Fruit fly (Drosophila melanogaster) whole organism, wandering third instar larva: ENCODE results near the gene CG4842.

ENCODE experiments used
- OdsH ChIP-seq: fragments of 200-800 bp; sonication (Bioruptor generic); optimal IDR thresholded peaks from 2 replicates; lab custom pipeline; 2016; ENCODE audit warnings: missing biosample characterization, mild to moderate bottlenecking, missing genetic modification characterization
- h ChIP-seq: fragments of 200-800 bp; sonication (Bioruptor generic); optimal IDR thresholded peaks from 3 replicates; lab custom pipeline; 2016; ENCODE audit warnings: missing biosample characterization, mild to moderate bottlenecking, missing genetic modification characterization

DNA sequence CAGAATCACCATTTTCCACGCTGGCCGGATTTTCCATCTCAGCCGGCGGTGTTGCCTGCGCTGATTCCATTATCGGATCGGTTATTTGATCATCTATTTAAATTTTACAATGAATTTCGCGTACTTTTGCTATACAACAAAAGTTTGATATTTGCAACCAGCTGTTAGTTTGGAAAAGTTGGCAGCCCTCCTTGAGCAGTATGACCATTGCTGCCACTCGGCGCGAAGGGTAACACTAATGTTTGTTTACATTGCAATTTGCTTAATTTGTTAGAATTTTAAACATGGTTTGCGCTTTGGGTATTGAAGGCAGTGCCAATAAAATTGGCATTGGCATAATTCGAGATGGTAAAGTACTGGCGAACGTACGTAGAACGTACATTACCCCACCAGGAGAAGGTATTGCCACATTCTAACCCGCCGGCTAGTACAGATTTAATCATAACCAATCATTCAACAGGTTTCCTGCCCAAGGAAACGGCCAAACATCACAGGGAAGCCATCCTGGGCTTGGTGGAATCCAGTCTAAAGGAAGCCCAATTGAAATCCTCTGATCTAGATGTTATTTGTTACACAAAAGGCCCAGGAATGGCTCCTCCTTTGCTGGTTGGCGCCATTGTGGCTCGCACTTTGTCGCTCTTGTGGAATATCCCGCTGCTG, 16.3 kb upstream of the CG4842 start, which contains the start of the genes Golgin104 and Tcs3:
- TF ChIP-seq h (GFP tag; lab: Kevin White, UChicago) = no peak
- no peak for TF ChIP-seq OdsH (GFP tag; lab: Kevin White, UChicago)
